Worm (Caenorhabditis elegans) whole organism, L3 larva: ENCODE results near the gene R09A8.9.

Source experiments
- elt-3 ChIP-seq, 3 experiments: fragments of 150-350 bp in 1 of 3; sonication (generic microtip) in 2 of 3; optimal IDR thresholded peaks; 2 replicates in 2 of 3; 4 replicates in 1 of 3; lab custom pipeline; 2014 to 2017; ENCODE audit warnings: missing biosample characterization in 3 of 3, missing genetic modification characterization in 3 of 3
- lin-39 ChIP-seq: fragments of 150-350 bp; optimal IDR thresholded peaks from 2 replicates; lab custom pipeline; 2018; ENCODE audit warnings: missing biosample characterization, missing genetic modification reagents, missing genetic modification characterization
- nfya-1 ChIP-seq: sonication (generic microtip); optimal IDR thresholded peaks from 2 replicates; lab custom pipeline; 2017; ENCODE audit warnings: missing genetic modification characterization, mild to moderate bottlenecking, missing compliant biosample characterization, antibody characterized with exemption, moderate library complexity; ENCODE audit not compliant: insufficient read depth
- zag-1 ChIP-seq: fragments of 150-350 bp; optimal IDR thresholded peaks from 2 replicates; lab custom pipeline; 2014; ENCODE audit warnings: missing biosample characterization, missing genetic modification characterization

ce11 chrX:12574473-12574872 is 29.3 kb upstream of the R09A8.9 start, which contains the start of gene T24D5.1:
- TF ChIP-seq nfya-1 (tag; lab: Kevin White, UChicago) (no peak), zag-1 (tag; lab: Kevin White, UChicago) (no peak), lin-39 (tag; lab: Kevin White, UChicago) (no peak), elt-3 (tag; optimal IDR thresholded peaks at IDR 0.05; lab: Kevin White, UChicago) (no peak)
